Fruit fly (Drosophila melanogaster) whole organism: Measurements from ENCODE around the gene Edg84A.

ENCODE experiments used
- CG8478 ChIP-seq: fragments of >200 bp; optimal IDR thresholded peaks from 2 replicates; lab custom pipeline; 2018; ENCODE audit warnings: inconsistent platforms
- Dll ChIP-seq: fragments of >200 bp; optimal IDR thresholded peaks from 2 replicates; lab custom pipeline; 2017
- EcR ChIP-seq, 2 experiments: fragments of >200 bp; optimal IDR thresholded peaks; 2 replicates each; lab custom pipeline; 2017; ENCODE audit warnings: missing biosample characterization in 2 of 2, missing genetic modification characterization in 2 of 2, missing genetic modification reagents in 2 of 2
- pan ChIP-seq: fragments of >200 bp; optimal IDR thresholded peaks from 2 replicates; lab custom pipeline; 2017
- psq ChIP-seq: fragments of >200 bp; optimal IDR thresholded peaks from 2 replicates; lab custom pipeline; 2017
- usp ChIP-seq: fragments of >200 bp; optimal IDR thresholded peaks from 2 replicates; lab custom pipeline; 2017; ENCODE audit warnings: missing biosample characterization, missing genetic modification characterization, mixed read lengths

Gene Edg84A

dm6 chr3R:6692432-6692831 is 8.2 kb downstream of the Edg84A start, which contains the start of gene Ccp84Ad:
Gene Ccp84Ad (plus strand): TSS chr3R:6692732.
- TF ChIP-seq EcR (GFP tag; optimal IDR thresholded peaks at IDR 0.05; lab: Kevin White, UChicago) (no peak), CG8478 (no peak), pan (lab: Kevin White, UChicago) (no peak), Dll (lab: Kevin White, UChicago) (no peak), psq (no peak), usp (no peak)

DNA sequence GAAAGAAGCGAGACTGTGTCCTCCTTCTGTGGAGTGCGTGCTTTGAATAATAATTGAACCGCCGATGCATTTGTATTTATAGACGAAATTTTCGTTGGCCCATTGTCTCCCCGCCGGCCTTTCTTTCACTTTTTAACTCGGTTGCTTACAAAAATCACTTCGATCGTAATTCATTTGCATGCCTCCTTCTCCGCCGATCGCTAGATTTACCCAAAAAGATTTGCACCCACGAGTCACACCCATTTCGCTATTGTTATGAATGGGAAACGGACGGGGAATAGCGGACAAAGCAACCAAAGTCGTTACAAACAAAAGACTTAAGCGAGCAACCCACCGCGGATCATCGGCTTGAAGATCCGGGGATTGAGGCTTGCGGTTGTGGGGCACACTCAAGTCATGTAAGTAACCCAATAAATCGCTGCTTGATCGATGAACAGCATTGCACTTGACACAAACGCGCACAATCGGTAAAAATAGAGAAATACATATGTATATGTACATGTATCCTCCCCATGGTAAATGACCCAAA is 12.0 kb downstream of the Edg84A start, which contains the start of gene Ccp84Ac:
TSS of gene Ccp84Ac (minus strand) at position 51 of the 529 bp plus-strand sequence.
- TF ChIP-seq Dll (lab: Kevin White, UChicago), result no peak
- TF ChIP-seq CG8478, result no peak
- TF ChIP-seq pan (lab: Kevin White, UChicago), result no peak
- no peak for TF ChIP-seq usp
- TF ChIP-seq EcR (GFP tag; optimal IDR thresholded peaks at IDR 0.05; lab: Kevin White, UChicago), result no peak
- no peak for TF ChIP-seq psq

DNA sequence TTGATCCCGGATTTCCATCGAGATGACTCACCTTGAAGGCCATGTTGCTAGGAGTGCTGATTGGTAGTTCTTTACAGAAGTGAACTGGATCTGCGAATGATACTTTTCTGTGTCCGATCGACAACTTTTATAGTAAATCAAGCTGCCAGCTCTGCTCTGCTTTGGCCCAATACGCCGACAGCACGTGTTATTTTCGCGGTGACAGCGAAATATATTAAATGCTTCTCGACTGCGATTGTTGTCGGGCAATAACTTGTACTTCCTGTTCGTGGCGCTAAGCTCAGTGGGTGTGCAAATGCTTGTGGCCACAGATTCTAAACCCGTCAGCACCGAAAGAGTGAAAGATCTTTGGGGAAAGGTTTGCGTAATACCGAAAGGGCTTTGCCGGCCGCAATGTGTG is 18.5 kb downstream of the Edg84A start, which contains the start of gene Ccp84Ab:
TSS of gene Ccp84Ab (minus strand) at position 101 of the 400 bp plus-strand sequence.
- TF ChIP-seq CG8478 (no peak), psq (no peak), EcR (GFP tag; optimal IDR thresholded peaks at IDR 0.05; lab: Kevin White, UChicago) (no peak), Dll (lab: Kevin White, UChicago) (no peak)

- TF ChIP-seq Dll (lab: Kevin White, UChicago), result no peak
- no peak for TF ChIP-seq EcR (GFP tag; optimal IDR thresholded peaks at IDR 0.05; lab: Kevin White, UChicago)
- no peak for TF ChIP-seq CG8478
- no peak for TF ChIP-seq psq
- TF ChIP-seq pan (lab: Kevin White, UChicago), result no peak
- no peak for TF ChIP-seq usp
Observed at dm6 chr3R:6703784-6704183, 19.5 kb downstream of the Edg84A start, which contains the start of gene Ccp84Aa. Gene Ccp84Aa (plus strand): TSS chr3R:6704084.

DNA sequence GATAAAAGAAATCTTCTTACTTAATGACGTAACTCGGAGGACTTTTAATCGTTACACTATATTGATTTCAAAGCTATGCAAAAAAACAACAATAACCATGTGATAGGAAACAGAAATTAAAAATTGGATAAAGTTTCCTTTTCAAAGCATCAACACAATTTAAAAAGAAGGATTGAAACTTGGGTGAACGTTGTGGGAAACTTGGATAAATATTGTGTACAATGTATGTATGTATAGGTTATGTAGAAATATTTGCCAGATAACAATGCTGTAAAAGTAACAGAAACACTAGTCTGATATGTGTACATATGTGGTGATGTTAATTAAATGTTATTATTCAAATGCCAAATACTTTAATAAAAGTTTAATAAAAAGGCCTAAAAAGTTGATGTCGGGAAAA is 22.1 kb downstream of the Edg84A start:
- TF ChIP-seq EcR (GFP tag; optimal IDR thresholded peaks at IDR 0.05; lab: Kevin White, UChicago), result no peak
- TF ChIP-seq Dll (lab: Kevin White, UChicago), result no peak
- no peak for TF ChIP-seq pan (lab: Kevin White, UChicago)
- TF ChIP-seq psq, result no peak
- TF ChIP-seq usp, result no peak
- TF ChIP-seq CG8478, result no peak

dm6 chr3R:6708858-6709257 is 24.6 kb downstream of the Edg84A start:
- TF ChIP-seq usp (no peak), pan (lab: Kevin White, UChicago) (no peak), CG8478 (no peak), psq (no peak), EcR (GFP tag; optimal IDR thresholded peaks at IDR 0.05; lab: Kevin White, UChicago) (no peak), Dll (lab: Kevin White, UChicago) (no peak)

- no peak for TF ChIP-seq psq
- TF ChIP-seq CG8478, result no peak
- no peak for TF ChIP-seq usp
- TF ChIP-seq pan (lab: Kevin White, UChicago), result no peak
- no peak for TF ChIP-seq Dll (lab: Kevin White, UChicago)
- TF ChIP-seq EcR (GFP tag; optimal IDR thresholded peaks at IDR 0.05; lab: Kevin White, UChicago), result no peak
Observed at dm6 chr3R:6723537-6724171, 39.4 kb downstream of the Edg84A start.

- TF ChIP-seq Dll (lab: Kevin White, UChicago), result peak; percentile 56
- TF ChIP-seq pan (lab: Kevin White, UChicago), result no peak
Observed at dm6 chr3R:6726119-6726518, 41.9 kb downstream of the Edg84A start.
